Worm (Caenorhabditis elegans) whole organism, L3 larva: Measurements from ENCODE around the gene T10C6.10.

Source experiments
- R02D3.7 ChIP-seq: fragments of 150-350 bp; optimal IDR thresholded peaks from 2 replicates; lab custom pipeline; 2014; ENCODE audit warnings: missing biosample characterization, missing genetic modification characterization
- ZK546.5 ChIP-seq: sonication (generic microtip); optimal IDR thresholded peaks from 2 replicates; lab custom pipeline; 2017; ENCODE audit warnings: missing biosample characterization, missing genetic modification characterization
- aly-2 ChIP-seq: fragments of 150-350 bp; optimal IDR thresholded peaks from 2 replicates; lab custom pipeline; 2014; ENCODE audit warnings: missing biosample characterization, missing genetic modification characterization
- ceh-16 ChIP-seq: sonication (generic microtip); optimal IDR thresholded peaks from 2 replicates; lab custom pipeline; 2017; ENCODE audit warnings: missing biosample characterization, missing genetic modification characterization
- ceh-82 ChIP-seq: fragments of 150-350 bp; optimal IDR thresholded peaks from 2 replicates; lab custom pipeline; 2014; ENCODE audit warnings: missing biosample characterization, missing genetic modification characterization
- ceh-9 ChIP-seq: sonication (generic microtip); optimal IDR thresholded peaks from 2 replicates; lab custom pipeline; 2018; ENCODE audit warnings: missing biosample characterization, missing genetic modification characterization
- daf-12 ChIP-seq: fragments of 150-350 bp; optimal IDR thresholded peaks from 2 replicates; lab custom pipeline; 2014; ENCODE audit warnings: missing biosample characterization, missing genetic modification reagents, missing genetic modification characterization
- egl-27 ChIP-seq: sonication (generic microtip); optimal IDR thresholded peaks from 4 replicates; lab custom pipeline; 2017; ENCODE audit warnings: missing biosample characterization, missing genetic modification reagents, missing genetic modification characterization
- egl-5 ChIP-seq: fragments of 150-350 bp; optimal IDR thresholded peaks from 2 replicates; lab custom pipeline; 2017; ENCODE audit warnings: missing biosample characterization, missing genetic modification reagents, missing genetic modification characterization, inconsistent platforms
- elt-2 ChIP-seq: sonication (generic microtip); optimal IDR thresholded peaks from 2 replicates; lab custom pipeline; 2016; ENCODE audit warnings: missing genetic modification reagents, mild to moderate bottlenecking, missing genetic modification characterization, missing compliant biosample characterization
- elt-3 ChIP-seq, 3 experiments: fragments of 150-350 bp in 1 of 3; sonication (generic microtip) in 2 of 3; optimal IDR thresholded peaks; 2 replicates in 2 of 3; 4 replicates in 1 of 3; lab custom pipeline; 2014 to 2017; ENCODE audit warnings: missing biosample characterization in 3 of 3, missing genetic modification characterization in 3 of 3
- eor-1 ChIP-seq, 2 experiments: fragments of 150-350 bp; optimal IDR thresholded peaks; 2 replicates each; lab custom pipeline; 2014 to 2018; ENCODE audit warnings: missing biosample characterization in 2 of 2, missing genetic modification characterization in 2 of 2
- fkh-2 ChIP-seq: fragments of 150-350 bp; optimal IDR thresholded peaks from 2 replicates; lab custom pipeline; 2014; ENCODE audit warnings: missing biosample characterization, missing genetic modification reagents, missing genetic modification characterization
- fos-1 ChIP-seq: fragments of 150-350 bp; optimal IDR thresholded peaks from 2 replicates; lab custom pipeline; 2014; ENCODE audit warnings: missing biosample characterization, missing genetic modification characterization
- hmg-11 ChIP-seq: sonication (generic microtip); optimal IDR thresholded peaks from 2 replicates; lab custom pipeline; 2016; ENCODE audit warnings: missing genetic modification characterization, missing compliant biosample characterization
- lin-15B ChIP-seq: fragments of 150-350 bp; optimal IDR thresholded peaks from 2 replicates; lab custom pipeline; 2014; ENCODE audit warnings: missing biosample characterization, missing genetic modification characterization
- lin-39 ChIP-seq: fragments of 150-350 bp; optimal IDR thresholded peaks from 2 replicates; lab custom pipeline; 2018; ENCODE audit warnings: missing biosample characterization, missing genetic modification reagents, missing genetic modification characterization
- lsy-12 ChIP-seq: sonication (generic microtip); optimal IDR thresholded peaks from 2 replicates; lab custom pipeline; 2016; ENCODE audit warnings: mild to moderate bottlenecking, missing genetic modification characterization, missing compliant biosample characterization
- mdl-1 ChIP-seq: fragments of 150-350 bp; optimal IDR thresholded peaks from 2 replicates; lab custom pipeline; 2014; ENCODE audit warnings: missing biosample characterization, missing genetic modification characterization
- mml-1 ChIP-seq: fragments of 150-350 bp; sonication (generic microtip); optimal IDR thresholded peaks from 3 replicates; lab custom pipeline; 2014; ENCODE audit warnings: missing biosample characterization, missing genetic modification characterization
- nfya-1 ChIP-seq: sonication (generic microtip); optimal IDR thresholded peaks from 2 replicates; lab custom pipeline; 2017; ENCODE audit warnings: missing genetic modification characterization, mild to moderate bottlenecking, missing compliant biosample characterization, antibody characterized with exemption, moderate library complexity; ENCODE audit not compliant: insufficient read depth
- nhr-11 ChIP-seq: fragments of 150-350 bp; optimal IDR thresholded peaks from 2 replicates; lab custom pipeline; 2014; ENCODE audit warnings: missing biosample characterization, missing genetic modification characterization
- nhr-12 ChIP-seq: fragments of 150-350 bp; optimal IDR thresholded peaks from 2 replicates; lab custom pipeline; 2014; ENCODE audit warnings: missing biosample characterization, missing genetic modification characterization
- nhr-23 ChIP-seq: fragments of 150-350 bp; optimal IDR thresholded peaks from 2 replicates; lab custom pipeline; 2014; ENCODE audit warnings: missing biosample characterization, missing genetic modification reagents, missing genetic modification characterization
- nhr-237 ChIP-seq: fragments of 150-350 bp; optimal IDR thresholded peaks from 2 replicates; lab custom pipeline; 2014; ENCODE audit warnings: missing biosample characterization, missing genetic modification characterization
- nhr-25 ChIP-seq: sonication (generic microtip); optimal IDR thresholded peaks from 2 replicates; lab custom pipeline; 2017; ENCODE audit warnings: missing biosample characterization, missing genetic modification characterization
- nhr-28 ChIP-seq: fragments of 150-350 bp; optimal IDR thresholded peaks from 2 replicates; lab custom pipeline; 2014; ENCODE audit warnings: missing biosample characterization, missing genetic modification characterization
- nhr-43 ChIP-seq: sonication (generic microtip); optimal IDR thresholded peaks from 2 replicates; lab custom pipeline; 2016; ENCODE audit warnings: mild to moderate bottlenecking, missing genetic modification characterization, missing compliant biosample characterization; ENCODE audit not compliant: poor library complexity, severe bottlenecking
- nhr-77 ChIP-seq: fragments of 150-350 bp; optimal IDR thresholded peaks from 2 replicates; lab custom pipeline; 2014; ENCODE audit warnings: missing biosample characterization, missing genetic modification characterization
- pqm-1 ChIP-seq: fragments of 150-350 bp; optimal IDR thresholded peaks from 2 replicates; lab custom pipeline; 2017; ENCODE audit warnings: missing biosample characterization, missing genetic modification characterization, inconsistent platforms
- skn-1 ChIP-seq: fragments of 150-350 bp; optimal IDR thresholded peaks from 2 replicates; lab custom pipeline; 2014; ENCODE audit warnings: missing biosample characterization, missing genetic modification characterization
- snpc-4 ChIP-seq: fragments of 150-350 bp; optimal IDR thresholded peaks from 2 replicates; lab custom pipeline; 2014; ENCODE audit warnings: missing biosample characterization, missing genetic modification characterization
- unc-39 ChIP-seq: sonication (generic microtip); optimal IDR thresholded peaks from 4 replicates; lab custom pipeline; 2017; ENCODE audit warnings: missing biosample characterization, missing genetic modification characterization
- unc-62 ChIP-seq: fragments of 150-350 bp; sonication (generic microtip); optimal IDR thresholded peaks from 4 replicates; lab custom pipeline; 2014; ENCODE audit warnings: missing biosample characterization, missing genetic modification reagents, missing genetic modification characterization
- zag-1 ChIP-seq: fragments of 150-350 bp; optimal IDR thresholded peaks from 2 replicates; lab custom pipeline; 2014; ENCODE audit warnings: missing biosample characterization, missing genetic modification characterization
- ztf-11 ChIP-seq: fragments of 150-350 bp; optimal IDR thresholded peaks from 2 replicates; lab custom pipeline; 2014; ENCODE audit warnings: missing biosample characterization, missing genetic modification characterization
- ztf-4 ChIP-seq: fragments of 150-350 bp; optimal IDR thresholded peaks from 2 replicates; lab custom pipeline; 2014; ENCODE audit warnings: missing biosample characterization, missing genetic modification characterization

T10C6.10 gene

DNA sequence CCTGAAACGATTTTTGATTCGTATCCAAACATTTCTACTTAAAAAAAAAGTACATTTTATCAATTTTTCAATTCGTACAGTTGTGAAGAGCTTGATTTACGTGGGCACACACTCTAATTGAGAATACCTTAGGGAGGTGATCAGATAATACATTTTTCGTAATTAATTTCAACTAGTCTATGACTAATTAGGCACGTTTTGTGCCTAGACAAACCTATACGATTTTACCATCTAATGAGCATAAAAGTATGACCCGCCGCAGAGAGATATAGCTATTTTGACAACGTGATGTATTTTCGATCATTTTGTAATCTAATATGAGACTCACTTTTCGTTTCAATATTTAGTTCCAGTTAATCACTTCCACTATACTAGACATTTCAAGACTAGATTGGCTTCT is 19.2 kb upstream of the T10C6.10 start:
- TF ChIP-seq elt-2 (tag; lab: Kevin White, UChicago) = no peak
- TF ChIP-seq skn-1 = no peak
- no peak for TF ChIP-seq nhr-28 (tag; lab: Kevin White, UChicago)
- no peak for TF ChIP-seq zag-1 (tag; lab: Kevin White, UChicago)
- no peak for TF ChIP-seq unc-39 (tag; lab: Kevin White, UChicago)
- no peak for TF ChIP-seq fkh-2 (tag; lab: Kevin White, UChicago)
- TF ChIP-seq nhr-25 = no peak
- no peak for TF ChIP-seq snpc-4 (tag; lab: Kevin White, UChicago)
- no peak for TF ChIP-seq elt-3 (tag; optimal IDR thresholded peaks at IDR 0.05; lab: Kevin White, UChicago)
- no peak for TF ChIP-seq ztf-4
- TF ChIP-seq lsy-12 (tag; lab: Kevin White, UChicago) = no peak
- TF ChIP-seq daf-12 = no peak
- TF ChIP-seq nhr-23 (tag; lab: Kevin White, UChicago) = no peak
- TF ChIP-seq nhr-11 (tag; lab: Kevin White, UChicago) = no peak
- no peak for TF ChIP-seq aly-2 (tag; lab: Kevin White, UChicago)
- TF ChIP-seq ceh-16 (tag; lab: Kevin White, UChicago) = no peak

- TF ChIP-seq nfya-1 (tag; lab: Kevin White, UChicago) (no peak), ztf-11 (tag; lab: Kevin White, UChicago) (no peak), ceh-16 (tag; lab: Kevin White, UChicago) (no peak), daf-12 (no peak), nhr-11 (tag; lab: Kevin White, UChicago) (no peak), snpc-4 (tag; lab: Kevin White, UChicago) (no peak), unc-62 (GFP tag; lab: Kevin White, UChicago) (no peak), elt-3 (tag; optimal IDR thresholded peaks at IDR 0.05; lab: Kevin White, UChicago) (no peak), egl-5 (tag; lab: Kevin White, UChicago) (no peak), mdl-1 (tag; lab: Kevin White, UChicago) (no peak), ceh-9 (tag; lab: Kevin White, UChicago) (no peak), pqm-1 (tag; lab: Kevin White, UChicago) (no peak), nhr-25 (no peak), mml-1 (no peak), lin-15B (tag; lab: Kevin White, UChicago) (no peak)
Measured at ce11 chrV:16017671-16018070, 18.5 kb upstream of the T10C6.10 start, which contains the start of gene srx-43. TSS of gene srx-43 (plus strand) at chrV:16017971.

DNA sequence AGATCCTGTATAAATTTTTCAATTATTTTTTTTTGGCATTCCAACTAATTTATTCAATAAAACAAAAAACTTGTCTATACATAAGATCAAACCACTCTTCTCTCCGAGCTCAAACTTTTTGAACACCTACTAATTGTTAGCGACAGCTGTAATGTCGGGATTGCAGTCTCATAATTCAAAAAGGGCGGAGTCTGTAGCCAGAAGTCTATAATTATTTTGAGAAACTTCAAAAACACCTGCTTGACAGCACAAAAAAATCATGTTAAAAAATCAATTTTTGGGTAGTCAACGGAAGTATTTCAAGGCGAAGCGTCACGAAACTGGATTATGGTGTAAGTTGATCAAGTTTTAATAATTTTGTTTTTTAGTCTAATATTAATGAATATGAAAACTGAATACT is 16.2 kb upstream of the T10C6.10 start, which contains the start of gene srx-44:
Gene srx-44, plus strand, starts transcription at position 301 of the 400 bp plus-strand sequence.
- TF ChIP-seq nhr-77 (no peak), pqm-1 (tag; lab: Kevin White, UChicago) (no peak), ztf-11 (tag; lab: Kevin White, UChicago) (no peak), nfya-1 (tag; lab: Kevin White, UChicago) (no peak), egl-27 (tag; lab: Kevin White, UChicago) (no peak), lin-39 (tag; lab: Kevin White, UChicago) (no peak), fkh-2 (tag; lab: Kevin White, UChicago) (no peak), zag-1 (tag; lab: Kevin White, UChicago) (no peak), nhr-11 (tag; lab: Kevin White, UChicago) (no peak), R02D3.7 (tag; lab: Kevin White, UChicago) (no peak), skn-1 (no peak), ztf-4 (no peak), lsy-12 (tag; lab: Kevin White, UChicago) (no peak), eor-1 (tag; optimal IDR thresholded peaks at IDR 0.05; lab: Kevin White, UChicago) (no peak), nhr-25 (no peak), lin-15B (tag; lab: Kevin White, UChicago) (no peak), daf-12 (no peak), mml-1 (no peak), hmg-11 (no peak), ceh-16 (tag; lab: Kevin White, UChicago) (no peak)
- TF ChIP-seq, all 47 proteins: peak for 0

DNA sequence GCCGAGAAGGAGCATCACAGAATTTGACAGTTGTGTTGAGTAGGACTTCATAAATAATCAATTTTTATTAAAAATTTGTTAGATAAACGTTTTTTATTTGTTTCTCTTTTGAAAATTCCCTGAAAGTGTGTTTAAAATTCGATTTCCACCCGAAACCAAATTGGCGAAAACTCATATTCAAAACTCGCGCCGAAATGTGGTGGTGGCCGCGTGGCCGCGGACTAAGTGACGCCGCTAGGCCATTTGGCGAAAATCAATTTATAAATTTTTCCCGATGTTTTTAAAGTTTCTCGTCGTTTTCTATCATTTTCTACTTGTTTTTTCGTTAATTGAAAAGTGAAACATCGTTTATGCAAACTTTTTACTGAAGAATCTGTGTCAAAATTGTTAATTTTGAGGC is 13.6 kb upstream of the T10C6.10 start:
- TF ChIP-seq nhr-43 = peak; percentile 57
- peak; percentile 6 for TF ChIP-seq nhr-23 (tag; lab: Kevin White, UChicago)
- TF ChIP-seq lin-39 (tag; lab: Kevin White, UChicago) = peak; percentile 0
- TF ChIP-seq ceh-9 (tag; lab: Kevin White, UChicago) = no peak

DNA sequence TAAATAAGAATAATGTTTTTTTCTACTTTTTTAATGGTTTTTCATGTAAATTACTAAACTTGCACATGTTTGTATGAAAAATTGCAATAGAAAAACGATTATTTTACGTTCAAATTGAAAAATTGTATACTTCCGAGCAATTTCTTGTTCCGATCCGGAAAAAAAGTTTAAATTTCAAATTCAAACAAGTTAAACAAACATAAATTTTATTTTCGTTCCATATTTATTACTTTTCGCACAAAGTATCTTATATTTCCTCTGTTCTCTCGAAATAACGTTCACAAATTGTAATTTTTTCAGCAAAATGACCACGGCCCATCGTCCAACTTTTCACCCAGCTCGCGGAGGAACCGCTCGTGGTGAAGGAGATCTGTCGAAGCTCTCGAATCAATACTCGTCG is 13.2 kb upstream of the T10C6.10 start, which contains the start of gene cwc-15:
Gene cwc-15, plus strand, starts transcription at position 301 of the 400 bp plus-strand sequence.
- TF ChIP-seq mml-1 = no peak
- no peak for TF ChIP-seq skn-1
- no peak for TF ChIP-seq fos-1 (tag; lab: Kevin White, UChicago)
- TF ChIP-seq nhr-237 (tag; lab: Kevin White, UChicago) = no peak
- no peak for TF ChIP-seq ztf-4
- no peak for TF ChIP-seq ztf-11 (tag; lab: Kevin White, UChicago)
- TF ChIP-seq nhr-77 = no peak
- no peak for TF ChIP-seq aly-2 (tag; lab: Kevin White, UChicago)
- no peak for TF ChIP-seq zag-1 (tag; lab: Kevin White, UChicago)
- no peak for TF ChIP-seq mdl-1 (tag; lab: Kevin White, UChicago)
- no peak for TF ChIP-seq ceh-82
- no peak for TF ChIP-seq nhr-12 (tag; lab: Kevin White, UChicago)
- no peak for TF ChIP-seq nhr-28 (tag; lab: Kevin White, UChicago)
- TF ChIP-seq ZK546.5 (tag; lab: Kevin White, UChicago) = no peak
- TF ChIP-seq R02D3.7 (tag; lab: Kevin White, UChicago) = no peak
- TF ChIP-seq elt-2 (tag; lab: Kevin White, UChicago) = no peak
- TF ChIP-seq, all 47 proteins: peak for 0
